Fruit fly (Drosophila melanogaster): Measurements from ENCODE around the gene lush.

dm6 chr3L:19580709-19581227 lies 25.1 kb downstream of the lush start:
- no peak for TF ChIP-seq psq (optimal IDR thresholded peaks at IDR 0.05)
- no peak for TF ChIP-seq EcR (GFP tag; optimal IDR thresholded peaks at IDR 0.05)
- TF ChIP-seq Dll (optimal IDR thresholded peaks at IDR 0.05): no peak
- TF ChIP-seq pan (optimal IDR thresholded peaks at IDR 0.05): no peak

Data from whole organism.